Worm (Caenorhabditis elegans): ENCODE results near the gene C33A12.3.

DNA sequence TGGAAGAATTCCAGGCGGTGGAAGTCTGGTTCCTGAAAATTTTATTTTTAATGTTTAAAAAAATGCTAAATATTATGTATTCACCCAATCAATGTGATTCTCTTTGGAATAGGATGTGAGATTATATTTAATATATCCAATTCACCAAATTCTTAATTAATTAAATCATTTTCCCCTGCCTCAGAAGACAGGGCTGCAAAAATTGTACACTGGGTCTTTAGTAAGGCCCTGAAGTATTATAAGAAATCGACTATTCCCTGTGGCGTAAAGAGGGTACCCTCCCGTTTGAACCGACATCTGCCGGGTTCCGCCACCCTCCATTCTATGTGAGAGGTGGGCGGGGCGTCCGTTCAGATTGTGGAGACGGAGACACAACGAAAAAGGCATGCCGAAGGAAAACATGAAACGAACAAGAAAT is 1.6 kb downstream of the C33A12.3 start:
- TF ChIP-seq ahr-1 (tag; optimal IDR thresholded peaks at IDR 0.05) (no peak), ets-4 (tag; optimal IDR thresholded peaks at IDR 0.05) (no peak), nhr-11 (tag; optimal IDR thresholded peaks at IDR 0.05) (no peak), pha-4 (tag; optimal IDR thresholded peaks at IDR 0.05) (no peak), hlh-8 (tag; optimal IDR thresholded peaks at IDR 0.05) (no peak)

All from whole organism, late embryonic.